Fruit fly (Drosophila melanogaster) whole organism: Measurements from ENCODE around the gene meng.
A peak's percentile ranks its signal among the peaks of the same experiment; 100 is the strongest.

Experiments
- CG8478 ChIP-seq: fragments of >200 bp; optimal IDR thresholded peaks from 2 replicates; lab custom pipeline; 2018; ENCODE audit warnings: inconsistent platforms
- Dll ChIP-seq: fragments of >200 bp; optimal IDR thresholded peaks from 2 replicates; lab custom pipeline; 2017
- EcR ChIP-seq, 2 experiments: fragments of >200 bp; optimal IDR thresholded peaks; 2 replicates each; lab custom pipeline; 2017; ENCODE audit warnings: missing biosample characterization in 2 of 2, missing genetic modification characterization in 2 of 2, missing genetic modification reagents in 2 of 2
- pan ChIP-seq: fragments of >200 bp; optimal IDR thresholded peaks from 2 replicates; lab custom pipeline; 2017
- psq ChIP-seq: fragments of >200 bp; optimal IDR thresholded peaks from 2 replicates; lab custom pipeline; 2017
- usp ChIP-seq: fragments of >200 bp; optimal IDR thresholded peaks from 2 replicates; lab custom pipeline; 2017; ENCODE audit warnings: missing biosample characterization, missing genetic modification characterization, mixed read lengths

DNA sequence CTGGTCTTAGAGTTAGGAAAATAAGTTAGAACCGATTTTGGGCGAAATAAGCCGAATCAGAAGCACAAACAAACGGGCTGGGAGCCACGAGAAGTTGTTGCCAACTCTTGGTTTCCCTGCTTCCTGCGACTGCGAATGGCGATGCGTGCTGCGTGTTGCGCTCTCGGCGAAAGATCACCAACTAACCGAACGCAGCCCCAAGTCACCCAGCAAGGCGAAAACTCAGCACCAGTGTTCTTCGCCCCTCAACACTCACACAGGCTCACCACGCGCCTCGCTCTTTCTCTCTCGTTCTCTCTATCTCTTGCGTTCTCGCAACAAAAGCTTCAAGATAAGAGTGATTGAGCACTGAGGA is 44.3 kb downstream of the meng start, which contains the start of gene nrv1:
- TF ChIP-seq psq (lab: Kevin White, UChicago) (no peak), CG8478 (lab: Kevin White, UChicago) (no peak), pan (lab: Kevin White, UChicago) (no peak), Dll (peak; percentile 91), usp (GFP tag; lab: Kevin White, UChicago) (no peak), EcR (GFP tag; optimal IDR thresholded peaks at IDR 0.05; lab: Kevin White, UChicago) (no peak)
